Worm (Caenorhabditis elegans): ENCODE data around the gene C02B4.3.

Gene C02B4.3

ce11 chrX:12656420-12657033 lies 3.1 kb downstream of the C02B4.3 start:
- peak; percentile 0 for TF ChIP-seq ref-2 (tag; optimal IDR thresholded peaks at IDR 0.05)
- TF ChIP-seq mec-3 (tag; optimal IDR thresholded peaks at IDR 0.05; ENCODE audit: borderline replicate concordance) = peak; percentile 14
- no peak for TF ChIP-seq rnt-1 (tag; optimal IDR thresholded peaks at IDR 0.05)
- no peak for TF ChIP-seq fkh-6 (tag; optimal IDR thresholded peaks at IDR 0.05)

- TF ChIP-seq pha-2 (tag; optimal IDR thresholded peaks at IDR 0.05) (no peak), sdc-2 (tag; optimal IDR thresholded peaks at IDR 0.05) (peak; percentile 44), K09A11.1 (tag; optimal IDR thresholded peaks at IDR 0.05; ENCODE audit: insufficient read depth) (no peak), rnt-1 (tag; optimal IDR thresholded peaks at IDR 0.05) (no peak), nfya-1 (tag; optimal IDR thresholded peaks at IDR 0.05) (no peak), ceh-18 (tag; optimal IDR thresholded peaks at IDR 0.05) (no peak), fkh-6 (tag; optimal IDR thresholded peaks at IDR 0.05) (peak; percentile 5), ceh-45 (GFP tag; IDR thresholded peaks at IDR 0.05) (no peak), dve-1 (tag; optimal IDR thresholded peaks at IDR 0.05) (no peak), fkh-10 (GFP tag; optimal IDR thresholded peaks at IDR 0.05) (no peak), ceh-6 (GFP tag; optimal IDR thresholded peaks at IDR 0.05) (no peak), C38D4.7 (GFP tag; optimal IDR thresholded peaks at IDR 0.05) (no peak), hlh-30 (tag; optimal IDR thresholded peaks at IDR 0.05; ENCODE audit: insufficient read depth) (no peak), ceh-34 (tag; optimal IDR thresholded peaks at IDR 0.05) (no peak), pha-4 (tag; optimal IDR thresholded peaks at IDR 0.05) (no peak), ttx-3 (tag; optimal IDR thresholded peaks at IDR 0.05) (no peak), zip-5 (tag; optimal IDR thresholded peaks at IDR 0.05) (no peak), hlh-6 (tag; optimal IDR thresholded peaks at IDR 0.05) (peak; percentile 81), madf-2 (tag; optimal IDR thresholded peaks at IDR 0.05) (no peak), hlh-13 (GFP tag; optimal IDR thresholded peaks at IDR 0.05) (no peak), ama-1 (optimal IDR thresholded peaks at IDR 0.05) (no peak), lin-11 (tag; optimal IDR thresholded peaks at IDR 0.05) (no peak), C08G9.2 (tag; optimal IDR thresholded peaks at IDR 0.05) (no peak), fax-1 (tag; optimal IDR thresholded peaks at IDR 0.05) (no peak), ref-2 (tag; optimal IDR thresholded peaks at IDR 0.05) (peak; percentile 6), sox-2 (GFP tag; IDR thresholded peaks at IDR 0.05) (no peak), pax-1 (tag; optimal IDR thresholded peaks at IDR 0.05) (no peak), T23F11.4 (GFP tag; optimal IDR thresholded peaks at IDR 0.05) (no peak), elt-4 (tag; optimal IDR thresholded peaks at IDR 0.05) (peak; percentile 83), ztf-16 (tag; optimal IDR thresholded peaks at IDR 0.05) (no peak), pqm-1 (tag; optimal IDR thresholded peaks at IDR 0.05) (no peak), nhr-11 (tag; optimal IDR thresholded peaks at IDR 0.05) (no peak), ceh-14 (tag; optimal IDR thresholded peaks at IDR 0.05) (peak; percentile 16), dmd-4 (tag; optimal IDR thresholded peaks at IDR 0.05; ENCODE audit: borderline replicate concordance) (no peak), npax-4 (tag; optimal IDR thresholded peaks at IDR 0.05) (no peak), syd-9 (tag; optimal IDR thresholded peaks at IDR 0.05) (no peak)
These were observed 4.2 kb downstream of the C02B4.3 start for ce11 chrX:12655339-12655875.

ce11 chrX:12646546-12647167 lies 13.0 kb downstream of the C02B4.3 start, which contains the start of gene zmp-5:
Gene zmp-5 (plus strand): TSS chrX:12647117.
- TF ChIP-seq sox-2 (GFP tag; IDR thresholded peaks at IDR 0.05) = no peak
- TF ChIP-seq nhr-232 (tag; optimal IDR thresholded peaks at IDR 0.05) = no peak
- TF ChIP-seq nhr-11 (tag; optimal IDR thresholded peaks at IDR 0.05) = no peak
- TF ChIP-seq T23F11.4 (GFP tag; optimal IDR thresholded peaks at IDR 0.05) = no peak
- no peak for TF ChIP-seq hlh-30 (tag; optimal IDR thresholded peaks at IDR 0.05; ENCODE audit: insufficient read depth)
- TF ChIP-seq Y22D7AL.16 (tag; optimal IDR thresholded peaks at IDR 0.05) = no peak
- no peak for TF ChIP-seq ztf-16 (tag; optimal IDR thresholded peaks at IDR 0.05)
- TF ChIP-seq ceh-48 (tag; optimal IDR thresholded peaks at IDR 0.05) = no peak
- TF ChIP-seq ets-4 (tag; optimal IDR thresholded peaks at IDR 0.05) = no peak

All from whole organism, late embryonic.